Worm (Caenorhabditis elegans) whole organism, L1 larva: Measurements from ENCODE around the gene W05H9.4.
A peak's percentile ranks its signal among the peaks of the same experiment; 100 is the strongest.

Source experiments
- C04F5.9 ChIP-seq: sonication (generic microtip); optimal IDR thresholded peaks from 2 replicates; lab custom pipeline; 2016; ENCODE audit warnings: missing genetic modification characterization, missing compliant biosample characterization
- C34B4.2 ChIP-seq: sonication (generic microtip); optimal IDR thresholded peaks from 2 replicates; lab custom pipeline; 2017; ENCODE audit warnings: mild to moderate bottlenecking, missing genetic modification characterization, missing compliant biosample characterization
- F16B12.6 ChIP-seq: fragments of 150-350 bp; optimal IDR thresholded peaks from 2 replicates; lab custom pipeline; 2014; ENCODE audit warnings: missing biosample characterization, missing genetic modification characterization
- Y116A8C.19 ChIP-seq: sonication (generic microtip); optimal IDR thresholded peaks from 2 replicates; lab custom pipeline; 2016; ENCODE audit warnings: missing compliant biosample characterization, missing genetic modification characterization, borderline replicate concordance
- aha-1 ChIP-seq: fragments of 150-350 bp; optimal IDR thresholded peaks from 2 replicates; lab custom pipeline; 2014; ENCODE audit warnings: missing biosample characterization, missing genetic modification characterization
- alr-1 ChIP-seq: fragments of 200-800 bp; sonication (Bioruptor generic); optimal IDR thresholded peaks from 2 replicates; lab custom pipeline; 2018; ENCODE audit warnings: borderline replicate concordance, mild to moderate bottlenecking, missing genetic modification characterization, missing compliant biosample characterization
- ama-1 ChIP-seq: fragments of 150-350 bp; optimal IDR thresholded peaks from 2 replicates; lab custom pipeline; 2014
- blmp-1 ChIP-seq: fragments of 150-350 bp; optimal IDR thresholded peaks from 2 replicates; lab custom pipeline; 2014; ENCODE audit warnings: missing biosample characterization, missing genetic modification characterization
- ceh-82 ChIP-seq, 3 experiments: fragments of 150-350 bp in 1 of 3; sonication (generic microtip) in 2 of 3; optimal IDR thresholded peaks; 2 replicates each; lab custom pipeline; 2014 to 2017; ENCODE audit warnings: missing biosample characterization in 3 of 3, missing genetic modification characterization in 3 of 3
- ceh-88 ChIP-seq: fragments of 200-800 bp; sonication (Bioruptor generic); IDR thresholded peaks from 2 replicates; pipeline ENCODE4 v1.3.6; 2022; ENCODE audit warnings: missing genetic modification characterization, missing compliant biosample characterization
- ceh-90 ChIP-seq: sonication (generic microtip); optimal IDR thresholded peaks from 2 replicates; lab custom pipeline; 2016; ENCODE audit warnings: missing genetic modification characterization, missing compliant biosample characterization
- ces-1 ChIP-seq: fragments of 150-350 bp; optimal IDR thresholded peaks from 2 replicates; lab custom pipeline; 2014; ENCODE audit warnings: missing biosample characterization, missing genetic modification reagents, missing genetic modification characterization
- dsc-1 ChIP-seq: sonication (generic microtip); optimal IDR thresholded peaks from 2 replicates; lab custom pipeline; 2016; ENCODE audit warnings: mild to moderate bottlenecking, missing genetic modification characterization, missing compliant biosample characterization
- efl-1 ChIP-seq, 4 experiments: fragments of 150-350 bp; optimal IDR thresholded peaks in 3 of 4; peaks in 1 of 4; 1 replicate in 1 of 4; 2 replicates in 3 of 4; lab custom pipeline; 2014; ENCODE audit warnings: missing biosample characterization in 2 of 4, missing genetic modification characterization in 2 of 4, missing genetic modification reagents in 2 of 4
- efl-3 ChIP-seq: fragments of 200-800 bp; sonication (Bioruptor generic); optimal IDR thresholded peaks from 2 replicates; lab custom pipeline; 2018; ENCODE audit warnings: mild to moderate bottlenecking, missing genetic modification characterization, missing compliant biosample characterization
- egl-13 ChIP-seq: sonication (generic microtip); optimal IDR thresholded peaks from 2 replicates; lab custom pipeline; 2016; ENCODE audit warnings: missing genotype, missing genetic modification reagents, missing genetic modification characterization, missing compliant biosample characterization
- elt-3 ChIP-seq, 6 experiments: fragments of 150-350 bp in 1 of 6; sonication (generic microtip); optimal IDR thresholded peaks; 2 replicates each; lab custom pipeline; 2017 to 2018; ENCODE audit warnings: missing biosample characterization in 6 of 6, missing genetic modification characterization in 6 of 6, inconsistent platforms in 1 of 6
- ets-5 ChIP-seq: fragments of 200-800 bp; sonication (Bioruptor generic); IDR thresholded peaks from 2 replicates; pipeline ENCODE4 v1.3.6; 2022; ENCODE audit warnings: missing genetic modification characterization, missing compliant biosample characterization
- fkh-10 ChIP-seq: sonication (generic microtip); optimal IDR thresholded peaks from 2 replicates; lab custom pipeline; 2017; ENCODE audit warnings: missing biosample characterization, missing genetic modification reagents, missing genetic modification characterization
- fkh-4 ChIP-seq: sonication (generic microtip); optimal IDR thresholded peaks from 2 replicates; lab custom pipeline; 2016; ENCODE audit warnings: missing compliant biosample characterization, missing genetic modification characterization, borderline replicate concordance
- fos-1 ChIP-seq: fragments of 150-350 bp; optimal IDR thresholded peaks from 2 replicates; lab custom pipeline; 2014; ENCODE audit warnings: missing biosample characterization, missing genetic modification characterization
- grh-1 ChIP-seq: fragments of 200-800 bp; sonication (Bioruptor generic); IDR thresholded peaks from 2 replicates; pipeline ENCODE4 v1.3.6; 2022; ENCODE audit warnings: missing genetic modification reagents, missing genetic modification characterization, missing compliant biosample characterization
- hlh-17 ChIP-seq: fragments of 200-800 bp; sonication (Bioruptor generic); optimal IDR thresholded peaks from 2 replicates; lab custom pipeline; 2018; ENCODE audit warnings: missing genetic modification characterization, mild to moderate bottlenecking, missing compliant biosample characterization, moderate library complexity, borderline replicate concordance
- irx-1 ChIP-seq: sonication (generic microtip); optimal IDR thresholded peaks from 2 replicates; lab custom pipeline; 2016; ENCODE audit warnings: missing genetic modification characterization, missing compliant biosample characterization
- isw-1 ChIP-seq: fragments of 200-800 bp; sonication (Bioruptor generic); IDR thresholded peaks from 2 replicates; pipeline ENCODE4 v1.3.6; 2022; ENCODE audit warnings: missing genetic modification characterization, missing compliant biosample characterization
- jun-1 ChIP-seq: fragments of 150-350 bp; optimal IDR thresholded peaks from 2 replicates; lab custom pipeline; 2014; ENCODE audit warnings: missing biosample characterization, missing genetic modification reagents, missing genetic modification characterization
- lin-15B ChIP-seq: fragments of 150-350 bp; sonication (generic microtip); optimal IDR thresholded peaks from 3 replicates; lab custom pipeline; 2014; ENCODE audit warnings: missing biosample characterization, missing genetic modification characterization
- lin-39 ChIP-seq: fragments of 150-350 bp; optimal IDR thresholded peaks from 2 replicates; lab custom pipeline; 2014; ENCODE audit warnings: missing biosample characterization, missing genetic modification reagents, missing genetic modification characterization
- mab-9 ChIP-seq: fragments of 200-800 bp; sonication (Bioruptor generic); IDR thresholded peaks from 2 replicates; pipeline ENCODE4 v1.3.6; 2022; ENCODE audit warnings: missing genetic modification reagents, missing genetic modification characterization, missing compliant biosample characterization
- mdl-1 ChIP-seq, 2 experiments: fragments of 150-350 bp; optimal IDR thresholded peaks; 2 replicates each; lab custom pipeline; 2014 to 2017; ENCODE audit warnings: missing biosample characterization in 2 of 2, missing genetic modification characterization in 2 of 2, inconsistent platforms in 1 of 2
- mef-2 ChIP-seq: fragments of 150-350 bp; optimal IDR thresholded peaks from 2 replicates; lab custom pipeline; 2014; ENCODE audit warnings: missing biosample characterization, missing genetic modification characterization
- mep-1 ChIP-seq: fragments of 150-350 bp; optimal IDR thresholded peaks from 2 replicates; lab custom pipeline; 2014; ENCODE audit warnings: missing biosample characterization, missing genetic modification characterization
- nhr-20 ChIP-seq: sonication (generic microtip); optimal IDR thresholded peaks from 2 replicates; lab custom pipeline; 2016; ENCODE audit warnings: mild to moderate bottlenecking, missing genetic modification characterization, missing compliant biosample characterization
- nhr-237 ChIP-seq: fragments of 150-350 bp; optimal IDR thresholded peaks from 2 replicates; lab custom pipeline; 2014; ENCODE audit warnings: missing biosample characterization, missing genetic modification characterization
- nhr-28 ChIP-seq: fragments of 150-350 bp; optimal IDR thresholded peaks from 2 replicates; lab custom pipeline; 2014; ENCODE audit warnings: missing biosample characterization, missing genetic modification characterization
- nhr-71 ChIP-seq: sonication (generic microtip); optimal IDR thresholded peaks from 2 replicates; lab custom pipeline; 2016; ENCODE audit warnings: mild to moderate bottlenecking, missing genetic modification characterization, moderate library complexity, missing compliant biosample characterization
- nhr-76 ChIP-seq: sonication (generic microtip); optimal IDR thresholded peaks from 2 replicates; lab custom pipeline; 2017; ENCODE audit warnings: missing biosample characterization, missing genetic modification characterization
- nhr-85 ChIP-seq: sonication (generic microtip); peaks from one replicate; lab custom pipeline; 2016; ENCODE audit warnings: missing genetic modification characterization, inconsistent platforms, missing compliant biosample characterization
- nhr-90 ChIP-seq: sonication (generic microtip); optimal IDR thresholded peaks from 2 replicates; lab custom pipeline; 2016; ENCODE audit warnings: mild to moderate bottlenecking, missing genetic modification characterization, missing compliant biosample characterization; ENCODE audit not compliant: poor library complexity
- pax-3 ChIP-seq: fragments of 200-800 bp; sonication (Bioruptor generic); optimal IDR thresholded peaks from 2 replicates; lab custom pipeline; 2018; ENCODE audit warnings: mild to moderate bottlenecking, missing genetic modification characterization, moderate library complexity, missing compliant biosample characterization
- pqm-1 ChIP-seq: sonication (generic microtip); optimal IDR thresholded peaks from 3 replicates; lab custom pipeline; 2017; ENCODE audit warnings: missing biosample characterization, missing genetic modification characterization
- rnt-1 ChIP-seq: sonication (generic microtip); optimal IDR thresholded peaks from 2 replicates; lab custom pipeline; 2016; ENCODE audit warnings: mild to moderate bottlenecking, missing genetic modification characterization, moderate library complexity, missing compliant biosample characterization
- skn-1 ChIP-seq: fragments of 150-350 bp; optimal IDR thresholded peaks from 2 replicates; lab custom pipeline; 2014; ENCODE audit warnings: missing biosample characterization, missing genetic modification characterization
- snpc-4 ChIP-seq: fragments of 150-350 bp; optimal IDR thresholded peaks from 2 replicates; lab custom pipeline; 2014; ENCODE audit warnings: missing biosample characterization, missing genetic modification characterization
- sptf-1 ChIP-seq: fragments of 150-350 bp; optimal IDR thresholded peaks from 2 replicates; lab custom pipeline; 2014; ENCODE audit warnings: missing biosample characterization, missing genetic modification characterization
- tbx-2 ChIP-seq: sonication (generic microtip); optimal IDR thresholded peaks from 2 replicates; lab custom pipeline; 2016; ENCODE audit warnings: missing genetic modification characterization, missing compliant biosample characterization
- tlp-1 ChIP-seq: fragments of 150-350 bp; optimal IDR thresholded peaks from 2 replicates; lab custom pipeline; 2014; ENCODE audit warnings: missing biosample characterization, missing genetic modification characterization
- unc-30 ChIP-seq: sonication (generic microtip); optimal IDR thresholded peaks from 2 replicates; lab custom pipeline; 2017; ENCODE audit warnings: missing biosample characterization, missing genetic modification characterization
- unc-62 ChIP-seq: fragments of 150-350 bp; optimal IDR thresholded peaks from 2 replicates; lab custom pipeline; 2014; ENCODE audit warnings: missing biosample characterization, missing genetic modification reagents, missing genetic modification characterization
- vab-15 ChIP-seq: sonication (generic microtip); optimal IDR thresholded peaks from 2 replicates; lab custom pipeline; 2017; ENCODE audit warnings: missing genotype, mild to moderate bottlenecking, missing genetic modification characterization, missing compliant biosample characterization
- zag-1 ChIP-seq: fragments of 150-350 bp; optimal IDR thresholded peaks from 2 replicates; lab custom pipeline; 2014; ENCODE audit warnings: missing biosample characterization, missing genetic modification characterization
- zip-4 ChIP-seq: fragments of 200-800 bp; sonication (Bioruptor generic); optimal IDR thresholded peaks from 2 replicates; lab custom pipeline; 2018; ENCODE audit warnings: mild to moderate bottlenecking, missing genetic modification characterization, moderate library complexity, missing compliant biosample characterization

Gene W05H9.4

ce11 chrX:6253899-6254670, 9.4 kb upstream of the W05H9.4 start (continued):
- TF ChIP-seq hlh-17 (peak; percentile 35), jun-1 (peak; percentile 73), tlp-1 (tag; lab: Kevin White, UChicago) (no peak), pqm-1 (tag; lab: Kevin White, UChicago) (no peak), ama-1 (peak; percentile 86), nhr-237 (tag; lab: Kevin White, UChicago) (no peak), ces-1 (GFP tag; lab: Kevin White, UChicago) (no peak), nhr-28 (no peak), isw-1 (GFP tag; lab: Robert Waterston, UW) (no peak), ceh-90 (tag; lab: Kevin White, UChicago) (no peak), C34B4.2 (tag; lab: Kevin White, UChicago) (no peak), tbx-2 (peak; percentile 45), nhr-90 (tag; lab: Kevin White, UChicago) (peak; percentile 57), skn-1 (tag; lab: Kevin White, UChicago) (peak; percentile 54), nhr-20 (peak; percentile 84), alr-1 (tag; lab: Kevin White, UChicago) (no peak), vab-15 (tag; lab: Kevin White, UChicago) (no peak), mef-2 (tag; lab: Kevin White, UChicago) (no peak), unc-62 (GFP tag; lab: Kevin White, UChicago) (no peak), blmp-1 (tag; lab: Kevin White, UChicago) (peak; percentile 90), fos-1 (tag; lab: Kevin White, UChicago) (peak; percentile 58), snpc-4 (tag; lab: Kevin White, UChicago) (no peak), F16B12.6 (tag; lab: Kevin White, UChicago) (no peak), sptf-1 (tag; lab: Kevin White, UChicago) (no peak), elt-3 (tag; optimal IDR thresholded peaks at IDR 0.05; lab: Kevin White, UChicago) (peak in 1 of 6 experiments; percentile 54), grh-1 (GFP tag; lab: Robert Waterston, UW) (peak; percentile 5; the same call in 1 of the 2 replicates), C04F5.9 (no peak), fkh-10 (GFP tag; lab: Kevin White, UChicago) (no peak), nhr-85 (peak; percentile 86), efl-3 (peak; percentile 31), aha-1 (no peak), irx-1 (no peak), efl-1 (optimal IDR thresholded peaks at IDR 0.05; lab: Kevin White, UChicago) (peak; percentile 16 to 19), efl-1 (GFP tag; optimal IDR thresholded peaks at IDR 0.05 in 1 of 2; lab: Kevin White, UChicago) (peak in 1 of 2 experiments; percentile 85), rnt-1 (tag; lab: Kevin White, UChicago) (peak; percentile 82), dsc-1 (tag; lab: Kevin White, UChicago) (peak; percentile 42), mab-9 (GFP tag; lab: Robert Waterston, UW) (no peak), ceh-82 (tag; optimal IDR thresholded peaks at IDR 0.05; lab: Kevin White, UChicago) (peak in 1 of 3 experiments; percentile 19), lin-39 (no peak), pax-3 (tag; lab: Kevin White, UChicago) (peak; percentile 39), fkh-4 (tag; lab: Kevin White, UChicago) (no peak), unc-30 (tag; lab: Kevin White, UChicago) (no peak), zip-4 (peak; percentile 17), ceh-88 (peak; percentile 57; the same call in 1 of the 2 replicates), lin-15B (tag; lab: Kevin White, UChicago) (no peak), zag-1 (tag; lab: Kevin White, UChicago) (no peak), nhr-71 (peak; percentile 69), ets-5 (GFP tag; lab: Robert Waterston, UW) (0 out of 2 replicates have a peak, but pooled peaks have one; percentile 35), mdl-1 (tag; optimal IDR thresholded peaks at IDR 0.05; lab: Kevin White, UChicago) (peak in 1 of 2 experiments; percentile 75), Y116A8C.19 (tag; lab: Kevin White, UChicago) (no peak), egl-13 (tag; lab: Kevin White, UChicago) (no peak), mep-1 (peak; percentile 69), nhr-76 (tag; lab: Kevin White, UChicago) (no peak)
